Fruit fly (Drosophila melanogaster) whole organism, embryonic: ENCODE data around the gene Trf.

ENCODE experiments used
- BEAF-32 ChIP-seq: fragments of 200-800 bp; sonication (Bioruptor generic); optimal IDR thresholded peaks from 3 replicates; lab custom pipeline; 2017; ENCODE audit warnings: missing biosample characterization, missing genetic modification characterization, mild to moderate bottlenecking, moderate library complexity, missing genetic modification reagents
- Bgb ChIP-seq: fragments of 200-800 bp; sonication (Bioruptor generic); IDR thresholded peaks from 2 replicates; pipeline ENCODE4 v1.3.6; 2022; ENCODE audit warnings: missing biosample characterization, missing genetic modification characterization; ENCODE audit not compliant: partially characterized antibody
- BtbVII ChIP-seq: fragments of 200-800 bp; sonication (Bioruptor generic); optimal IDR thresholded peaks from 3 replicates; lab custom pipeline; 2017; ENCODE audit warnings: missing biosample characterization, mild to moderate bottlenecking, missing genetic modification characterization
- CG1024 ChIP-seq: fragments of 200-800 bp; sonication (Bioruptor generic); IDR thresholded peaks from 2 replicates; pipeline ENCODE4 v1.3.6; 2022; ENCODE audit warnings: missing biosample characterization, missing genetic modification characterization
- CG10267 ChIP-seq: fragments of 200-800 bp; sonication (Bioruptor generic); optimal IDR thresholded peaks from 2 replicates; lab custom pipeline; 2018; ENCODE audit warnings: missing biosample characterization, mild to moderate bottlenecking, missing genetic modification characterization, moderate library complexity
- CG11695 ChIP-seq: fragments of 200-800 bp; sonication (Bioruptor generic); IDR thresholded peaks from 3 replicates; pipeline ENCODE4 v1.3.6; 2022; ENCODE audit warnings: missing biosample characterization, missing genetic modification characterization
- CG12659 ChIP-seq: fragments of 200-800 bp; sonication (Bioruptor generic); optimal IDR thresholded peaks from 3 replicates; lab custom pipeline; 2017; ENCODE audit warnings: mild to moderate bottlenecking, missing biosample characterization, missing genetic modification reagents, missing genetic modification characterization
- CG13296 ChIP-seq: fragments of 200-800 bp; sonication (Bioruptor generic); optimal IDR thresholded peaks from 3 replicates; lab custom pipeline; 2018; ENCODE audit warnings: missing biosample characterization, mild to moderate bottlenecking, missing genetic modification characterization
- CG16813 ChIP-seq: fragments of 200-800 bp; sonication (Bioruptor generic); IDR thresholded peaks from 3 replicates; pipeline ENCODE4 v1.3.6; 2022; ENCODE audit warnings: missing biosample characterization, missing genetic modification characterization; ENCODE audit not compliant: partially characterized antibody
- CG30020 ChIP-seq: fragments of 200-800 bp; optimal IDR thresholded peaks from 2 replicates; lab custom pipeline; 2019; ENCODE audit warnings: missing biosample characterization, mild to moderate bottlenecking, missing genetic modification characterization, moderate library complexity
- CG33213 ChIP-seq: fragments of 200-800 bp; sonication (Bioruptor generic); optimal IDR thresholded peaks from 3 replicates; lab custom pipeline; 2016; ENCODE audit warnings: missing biosample characterization, missing genetic modification characterization
- CG34224 ChIP-seq: fragments of 200-800 bp; sonication (Bioruptor generic); IDR thresholded peaks from 3 replicates; pipeline ENCODE4 v1.3.6; 2022; ENCODE audit warnings: missing biosample characterization, missing genetic modification characterization; ENCODE audit not compliant: partially characterized antibody
- CG34376 ChIP-seq: fragments of 200-800 bp; sonication (Bioruptor generic); optimal IDR thresholded peaks from 2 replicates; lab custom pipeline; 2018; ENCODE audit warnings: missing biosample characterization, mild to moderate bottlenecking, missing genetic modification characterization
- CG34422 ChIP-seq: fragments of 200-800 bp; sonication (Bioruptor generic); IDR thresholded peaks from 3 replicates; pipeline ENCODE4 v1.3.6; 2022; ENCODE audit warnings: missing biosample characterization, missing genetic modification characterization
- CG42726 ChIP-seq: fragments of 200-800 bp; sonication (Bioruptor generic); IDR thresholded peaks from 2 replicates; pipeline ENCODE4 v1.3.6; 2022; ENCODE audit warnings: missing biosample characterization, missing genetic modification characterization; ENCODE audit not compliant: partially characterized antibody
- CG9876 ChIP-seq: fragments of 200-800 bp; sonication (Bioruptor generic); optimal IDR thresholded peaks from 2 replicates; lab custom pipeline; 2016; ENCODE audit warnings: missing biosample characterization, missing genetic modification characterization
- CTCF ChIP-seq: fragments of 200-800 bp; sonication (Bioruptor generic); optimal IDR thresholded peaks from 2 replicates; lab custom pipeline; 2017; ENCODE audit warnings: missing biosample characterization, mild to moderate bottlenecking, missing genetic modification characterization, moderate library complexity
- Camta ChIP-seq: fragments of 200-800 bp; sonication (Bioruptor generic); optimal IDR thresholded peaks from 2 replicates; lab custom pipeline; 2016; ENCODE audit warnings: missing biosample characterization, missing genetic modification characterization
- CoRest ChIP-seq: fragments of 200-800 bp; sonication (Bioruptor generic); optimal IDR thresholded peaks from 3 replicates; lab custom pipeline; 2018; ENCODE audit warnings: missing biosample characterization, mild to moderate bottlenecking, missing genetic modification characterization, moderate library complexity
- Dip2 ChIP-seq: fragments of 200-800 bp; sonication (Bioruptor generic); IDR thresholded peaks from 2 replicates; pipeline ENCODE4 v1.3.6; 2022; ENCODE audit warnings: missing biosample characterization, missing genetic modification characterization
- Dp ChIP-seq: fragments of 200-800 bp; sonication (Bioruptor generic); optimal IDR thresholded peaks from 2 replicates; lab custom pipeline; 2018; ENCODE audit warnings: missing biosample characterization, mild to moderate bottlenecking, missing genetic modification characterization, moderate library complexity
- HmgZ ChIP-seq: fragments of 200-800 bp; sonication (Bioruptor generic); optimal IDR thresholded peaks from 2 replicates; lab custom pipeline; 2018; ENCODE audit warnings: missing biosample characterization, mild to moderate bottlenecking, missing genetic modification characterization
- Lhr ChIP-seq: fragments of 200-800 bp; sonication (Bioruptor generic); optimal IDR thresholded peaks from 3 replicates; lab custom pipeline; 2017; ENCODE audit warnings: mild to moderate bottlenecking, missing biosample characterization, missing genetic modification reagents, missing genetic modification characterization
- MBD-R2 ChIP-seq: fragments of 200-800 bp; sonication (Bioruptor generic); IDR thresholded peaks from 2 replicates; pipeline ENCODE4 v1.3.6; 2022; ENCODE audit warnings: missing biosample characterization, missing genetic modification characterization
- MESR4 ChIP-seq: fragments of 200-800 bp; sonication (Bioruptor generic); optimal IDR thresholded peaks from 2 replicates; lab custom pipeline; 2018; ENCODE audit warnings: missing biosample characterization, mild to moderate bottlenecking, missing genetic modification characterization, moderate library complexity
- Med ChIP-seq: fragments of 200-800 bp; sonication (Bioruptor generic); peaks from one replicate; lab custom pipeline; 2016; ENCODE audit warnings: missing biosample characterization, missing genetic modification characterization, mild to moderate bottlenecking, inconsistent platforms, moderate library complexity
- Myb ChIP-seq: fragments of 200-800 bp; sonication (Bioruptor generic); optimal IDR thresholded peaks from 2 replicates; lab custom pipeline; 2016; ENCODE audit warnings: missing biosample characterization, missing genetic modification characterization
- Pdp1 ChIP-seq, 2 experiments: fragments of 200-800 bp; sonication (Bioruptor generic); optimal IDR thresholded peaks; 3 replicates each; lab custom pipeline; 2016; ENCODE audit warnings: missing biosample characterization in 2 of 2, missing genetic modification characterization in 2 of 2, mild to moderate bottlenecking in 1 of 2, moderate library complexity in 1 of 2
- Xbp1 ChIP-seq: fragments of 200-800 bp; sonication (Bioruptor generic); optimal IDR thresholded peaks from 3 replicates; lab custom pipeline; 2016; ENCODE audit warnings: missing biosample characterization, mild to moderate bottlenecking, missing genetic modification characterization
- cg ChIP-seq: fragments of 200-800 bp; sonication (Bioruptor generic); optimal IDR thresholded peaks from 3 replicates; lab custom pipeline; 2019; ENCODE audit warnings: missing biosample characterization, mild to moderate bottlenecking, missing genetic modification characterization, moderate library complexity
- dati ChIP-seq: fragments of 200-800 bp; sonication (Bioruptor generic); IDR thresholded peaks from 2 replicates; pipeline ENCODE4 v1.3.6; 2022; ENCODE audit warnings: missing biosample characterization, missing genetic modification characterization
- dm ChIP-seq: fragments of 200-800 bp; sonication (Bioruptor generic); optimal IDR thresholded peaks from 3 replicates; lab custom pipeline; 2016; ENCODE audit warnings: missing biosample characterization, missing genetic modification characterization
- dmrt11E ChIP-seq: fragments of 200-800 bp; sonication (Bioruptor generic); optimal IDR thresholded peaks from 3 replicates; lab custom pipeline; 2018; ENCODE audit warnings: missing biosample characterization, mild to moderate bottlenecking, missing genetic modification characterization, moderate library complexity
- gsb-n ChIP-seq: fragments of 200-800 bp; sonication (Bioruptor generic); optimal IDR thresholded peaks from 3 replicates; lab custom pipeline; 2018; ENCODE audit warnings: missing biosample characterization, mild to moderate bottlenecking, missing genetic modification characterization
- her ChIP-seq: fragments of 200-800 bp; sonication (Bioruptor generic); optimal IDR thresholded peaks from 2 replicates; lab custom pipeline; 2016; ENCODE audit warnings: missing biosample characterization, missing genetic modification characterization
- inv ChIP-seq: fragments of 200-800 bp; sonication (Bioruptor generic); IDR thresholded peaks from 2 replicates; pipeline ENCODE4 v1.3.6; 2022; ENCODE audit warnings: missing biosample characterization, missing genetic modification characterization; ENCODE audit not compliant: partially characterized antibody
- kay ChIP-seq: fragments of 200-800 bp; sonication (Bioruptor generic); optimal IDR thresholded peaks from 2 replicates; lab custom pipeline; 2016; ENCODE audit warnings: missing biosample characterization, missing genetic modification characterization
- nerfin-1 ChIP-seq: fragments of 200-800 bp; sonication (Bioruptor generic); optimal IDR thresholded peaks from 3 replicates; lab custom pipeline; 2019; ENCODE audit warnings: missing biosample characterization, mild to moderate bottlenecking, missing genetic modification characterization, moderate library complexity
- nerfin-2 ChIP-seq: fragments of 200-800 bp; sonication (Bioruptor generic); IDR thresholded peaks from 2 replicates; pipeline ENCODE4 v1.3.6; 2022; ENCODE audit warnings: missing biosample characterization, missing genetic modification characterization; ENCODE audit not compliant: partially characterized antibody
- nmo ChIP-seq: fragments of 200-800 bp; sonication (Bioruptor generic); optimal IDR thresholded peaks from 2 replicates; lab custom pipeline; 2018; ENCODE audit warnings: missing biosample characterization, mild to moderate bottlenecking, missing genetic modification characterization, moderate library complexity
- phol ChIP-seq: fragments of 200-800 bp; sonication (Bioruptor generic); optimal IDR thresholded peaks from 3 replicates; lab custom pipeline; 2018; ENCODE audit warnings: missing biosample characterization, mild to moderate bottlenecking, missing genetic modification characterization, moderate library complexity
- rib ChIP-seq: fragments of 200-800 bp; sonication (Bioruptor generic); IDR thresholded peaks from 2 replicates; pipeline ENCODE4 v1.3.6; 2022; ENCODE audit warnings: missing biosample characterization, missing genetic modification characterization
- sens ChIP-seq: fragments of 200-800 bp; sonication (Bioruptor generic); peaks from one replicate; lab custom pipeline; 2016; ENCODE audit warnings: missing biosample characterization, missing genetic modification characterization
- sens-2 ChIP-seq: fragments of 200-800 bp; sonication (Bioruptor generic); IDR thresholded peaks from 2 replicates; pipeline ENCODE4 v1.3.6; 2022; ENCODE audit warnings: missing biosample characterization, missing genetic modification characterization
- so ChIP-seq: fragments of 200-800 bp; sonication (Bioruptor generic); IDR thresholded peaks from 3 replicates; pipeline ENCODE4 v1.3.6; 2022; ENCODE audit warnings: missing biosample characterization, missing genetic modification characterization
- stwl ChIP-seq: fragments of 200-800 bp; sonication (Bioruptor generic); optimal IDR thresholded peaks from 3 replicates; lab custom pipeline; 2018; ENCODE audit warnings: missing biosample characterization, mild to moderate bottlenecking, missing genetic modification characterization, moderate library complexity
- tna ChIP-seq: fragments of 200-800 bp; sonication (Bioruptor generic); IDR thresholded peaks from 2 replicates; pipeline ENCODE4 v1.3.6; 2022; ENCODE audit warnings: missing biosample characterization, missing genetic modification characterization; ENCODE audit not compliant: partially characterized antibody
- zfh1 ChIP-seq: fragments of 200-800 bp; sonication (Bioruptor generic); IDR thresholded peaks from 3 replicates; pipeline ENCODE4 v1.3.6; 2022; ENCODE audit warnings: missing biosample characterization, missing genetic modification characterization

Trf gene

DNA sequence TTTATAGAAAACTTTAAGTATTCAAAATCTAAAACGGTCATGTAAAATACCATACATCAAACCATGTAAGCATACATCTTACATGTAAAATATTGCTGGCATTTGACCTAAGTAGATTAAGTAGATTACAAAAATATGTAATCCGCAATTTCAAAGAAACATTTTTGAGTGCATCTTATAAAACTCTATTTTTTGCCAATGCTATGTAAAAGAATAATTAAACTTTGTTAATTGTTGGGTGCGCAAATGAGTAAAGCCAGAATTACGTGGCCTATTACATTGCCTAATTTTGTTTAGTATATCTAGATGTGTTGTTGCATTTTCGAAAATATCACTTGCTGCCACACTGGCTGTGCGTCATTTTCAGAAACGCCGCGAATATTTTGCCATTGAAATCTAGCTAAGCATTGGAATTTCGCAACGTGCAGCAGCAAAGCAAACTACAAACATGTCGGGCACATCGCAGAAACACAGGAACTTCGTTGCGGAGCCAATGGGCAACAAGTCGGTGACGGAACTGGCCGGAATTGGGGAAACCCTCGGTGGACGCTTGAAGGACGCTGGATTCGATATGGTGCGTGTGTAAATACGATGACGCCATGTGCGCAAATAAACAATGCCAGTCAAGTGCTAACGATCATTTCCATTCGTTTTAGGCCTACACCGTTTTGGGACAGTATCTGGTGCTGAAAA is 43.4 kb upstream of the Trf start, which contains the start of gene baf (continued):
- TF ChIP-seq stwl (tag; lab: Kevin White, UChicago) (peak; percentile 36), Dip2 (no peak), cg (no peak), Myb (GFP tag; lab: Kevin White, UChicago) (peak; percentile 90), zfh1 (GFP tag; lab: Robert Waterston, UW) (0 out of 3 replicates have a peak, but pooled peaks have one; percentile 22), BtbVII (GFP tag; lab: Kevin White, UChicago) (peak; percentile 13), MESR4 (peak; percentile 71), CG10267 (tag; lab: Kevin White, UChicago) (peak; percentile 26), nerfin-1 (tag; lab: Kevin White, UChicago) (peak; percentile 92), CG42726 (GFP tag; lab: Robert Waterston, UW) (peak; percentile 4; the same call in 1 of the 2 replicates), BEAF-32 (GFP tag; lab: Kevin White, UChicago) (peak; percentile 29), HmgZ (tag; lab: Kevin White, UChicago) (peak; percentile 10), her (GFP tag; lab: Kevin White, UChicago) (peak; percentile 94), MBD-R2 (GFP tag; lab: Robert Waterston, UW) (peak; percentile 41), CG13296 (GFP tag; lab: Kevin White, UChicago) (peak; percentile 34), CG33213 (GFP tag; lab: Kevin White, UChicago) (no peak), CTCF (GFP tag; lab: Kevin White, UChicago) (peak; percentile 68), CG34224 (GFP tag; lab: Robert Waterston, UW) (peak; percentile 22; the same call in 2 of the 3 replicates), CG34376 (GFP tag; lab: Kevin White, UChicago) (peak; percentile 26), CG12659 (peak; percentile 30), CG1024 (GFP tag; lab: Robert Waterston, UW) (no peak), Lhr (GFP tag; lab: Kevin White, UChicago) (peak; percentile 60), CG30020 (peak; percentile 1), dm (GFP tag; lab: Kevin White, UChicago) (peak; percentile 17), so (GFP tag; lab: Robert Waterston, UW) (peak; percentile 63; the same call in 1 of the 3 replicates), CoRest (tag; lab: Kevin White, UChicago) (peak; percentile 9), tna (GFP tag; lab: Robert Waterston, UW) (peak; percentile 14; the same call in 1 of the 2 replicates), Pdp1 (GFP tag; optimal IDR thresholded peaks at IDR 0.05; lab: Kevin White, UChicago) (peak in 1 of 2 experiments; percentile 78), gsb-n (tag; lab: Kevin White, UChicago) (peak; percentile 7), CG11695 (GFP tag; lab: Robert Waterston, UW) (0 out of 3 replicates have a peak, but pooled peaks have one; percentile 28), inv (GFP tag; lab: Robert Waterston, UW) (0 out of 2 replicates have a peak, but pooled peaks have one; percentile 35), sens-2 (GFP tag; lab: Robert Waterston, UW) (no peak), CG34422 (GFP tag; lab: Robert Waterston, UW) (peak; percentile 47; the same call in 1 of the 3 replicates), Bgb (GFP tag; lab: Robert Waterston, UW) (peak; percentile 63), nerfin-2 (GFP tag; lab: Robert Waterston, UW) (peak; percentile 37; the same call in 1 of the 2 replicates), CG9876 (GFP tag; lab: Kevin White, UChicago) (no peak), Camta (GFP tag; lab: Kevin White, UChicago) (peak; percentile 4), nmo (peak; percentile 7), sens (GFP tag; lab: Kevin White, UChicago) (peak; percentile 25), CG16813 (GFP tag; lab: Robert Waterston, UW) (peak; percentile 52; the same call in 2 of the 3 replicates), Dp (GFP tag; lab: Kevin White, UChicago) (peak; percentile 62), Med (peak; percentile 81), phol (tag; lab: Kevin White, UChicago) (peak; percentile 20), Xbp1 (GFP tag; lab: Kevin White, UChicago) (peak; percentile 89), rib (GFP tag; lab: Robert Waterston, UW) (peak; percentile 52; the same call in 1 of the 2 replicates), kay (GFP tag; lab: Kevin White, UChicago) (peak; percentile 84), dmrt11E (tag; lab: Kevin White, UChicago) (peak; percentile 2), dati (no peak)
